Worm (Caenorhabditis elegans) whole organism, L2 larva: ENCODE measurements around the gene F28E10.4.
A peak's percentile ranks its signal among the peaks of the same experiment; 100 is the strongest.

Experiments used
- C34F6.9 ChIP-seq: fragments of 150-350 bp; optimal IDR thresholded peaks from 2 replicates; lab custom pipeline; 2014; ENCODE audit warnings: missing biosample characterization, missing genetic modification characterization
- F13H6.1 ChIP-seq: sonication (generic microtip); optimal IDR thresholded peaks from 2 replicates; lab custom pipeline; 2016; ENCODE audit warnings: missing genetic modification characterization, missing compliant biosample characterization
- R02D3.7 ChIP-seq: fragments of 150-350 bp; optimal IDR thresholded peaks from 2 replicates; lab custom pipeline; 2014; ENCODE audit warnings: missing biosample characterization, missing genetic modification characterization
- Y55F3AM.14 ChIP-seq: fragments of 200-800 bp; sonication (Bioruptor generic); optimal IDR thresholded peaks from 2 replicates; lab custom pipeline; 2018; ENCODE audit warnings: mild to moderate bottlenecking, missing genetic modification characterization, missing compliant biosample characterization
- ama-1 ChIP-seq: fragments of 150-350 bp; optimal IDR thresholded peaks from 2 replicates; lab custom pipeline; 2018; ENCODE audit warnings: inconsistent platforms
- ceh-16 ChIP-seq: fragments of 150-350 bp; optimal IDR thresholded peaks from 2 replicates; lab custom pipeline; 2014; ENCODE audit warnings: missing biosample characterization, missing genetic modification characterization
- crh-2 ChIP-seq: sonication (generic microtip); optimal IDR thresholded peaks from 2 replicates; lab custom pipeline; 2017; ENCODE audit warnings: missing biosample characterization, missing genetic modification characterization
- dmd-4 ChIP-seq: sonication (generic microtip); optimal IDR thresholded peaks from 2 replicates; lab custom pipeline; 2017; ENCODE audit warnings: missing biosample characterization, missing genetic modification characterization
- egl-27 ChIP-seq: sonication (generic microtip); optimal IDR thresholded peaks from 3 replicates; lab custom pipeline; 2017; ENCODE audit warnings: missing biosample characterization, missing genetic modification reagents, missing genetic modification characterization
- elt-1 ChIP-seq: fragments of 150-350 bp; optimal IDR thresholded peaks from 2 replicates; lab custom pipeline; 2014; ENCODE audit warnings: missing biosample characterization, missing genetic modification characterization
- elt-3 ChIP-seq: sonication (generic microtip); optimal IDR thresholded peaks from 2 replicates; lab custom pipeline; 2017; ENCODE audit warnings: missing biosample characterization, missing genetic modification characterization
- fos-1 ChIP-seq: fragments of 150-350 bp; optimal IDR thresholded peaks from 2 replicates; lab custom pipeline; 2014; ENCODE audit warnings: missing biosample characterization, missing genetic modification characterization
- gmeb-1 ChIP-seq: fragments of 150-350 bp; optimal IDR thresholded peaks from 2 replicates; lab custom pipeline; 2014; ENCODE audit warnings: missing biosample characterization, missing genetic modification characterization
- lin-11 ChIP-seq: fragments of 150-350 bp; sonication (generic microtip); optimal IDR thresholded peaks from 2 replicates; lab custom pipeline; 2014; ENCODE audit warnings: missing biosample characterization, missing genetic modification characterization, inconsistent platforms, mixed read lengths
- lin-39 ChIP-seq: fragments of 150-350 bp; optimal IDR thresholded peaks from 2 replicates; lab custom pipeline; 2014; ENCODE audit warnings: missing biosample characterization, missing genetic modification reagents, missing genetic modification characterization
- lsy-2 ChIP-seq, 2 experiments: fragments of 150-350 bp in 1 of 2; sonication (generic microtip) in 1 of 2; optimal IDR thresholded peaks; 2 replicates each; lab custom pipeline; 2014 to 2017; ENCODE audit warnings: missing biosample characterization in 2 of 2, missing genetic modification characterization in 2 of 2
- mab-5 ChIP-seq: fragments of 150-350 bp; optimal IDR thresholded peaks from 2 replicates; lab custom pipeline; 2014; ENCODE audit warnings: missing biosample characterization, missing genetic modification characterization
- mbf-1 ChIP-seq: sonication (generic microtip); optimal IDR thresholded peaks from 2 replicates; lab custom pipeline; 2017; ENCODE audit warnings: missing biosample characterization, missing genetic modification characterization
- mdl-1 ChIP-seq, 2 experiments: fragments of 150-350 bp in 1 of 2; sonication (generic microtip) in 1 of 2; optimal IDR thresholded peaks; 2 replicates each; lab custom pipeline; 2017; ENCODE audit warnings: missing biosample characterization in 2 of 2, missing genetic modification characterization in 2 of 2
- nhr-10 ChIP-seq: sonication (generic microtip); optimal IDR thresholded peaks from 2 replicates; lab custom pipeline; 2017; ENCODE audit warnings: missing biosample characterization, missing genetic modification characterization
- nhr-11 ChIP-seq: fragments of 150-350 bp; optimal IDR thresholded peaks from 2 replicates; lab custom pipeline; 2014; ENCODE audit warnings: missing biosample characterization, missing genetic modification characterization
- nhr-129 ChIP-seq: fragments of 150-350 bp; optimal IDR thresholded peaks from 2 replicates; lab custom pipeline; 2014; ENCODE audit warnings: missing biosample characterization, missing genetic modification characterization
- nhr-21 ChIP-seq: fragments of 150-350 bp; optimal IDR thresholded peaks from 2 replicates; lab custom pipeline; 2014; ENCODE audit warnings: missing biosample characterization, missing genetic modification characterization
- nhr-237 ChIP-seq: fragments of 150-350 bp; optimal IDR thresholded peaks from 2 replicates; lab custom pipeline; 2014; ENCODE audit warnings: missing biosample characterization, missing genetic modification characterization
- nhr-6 ChIP-seq: fragments of 150-350 bp; optimal IDR thresholded peaks from 2 replicates; lab custom pipeline; 2014; ENCODE audit warnings: missing biosample characterization, missing genetic modification characterization
- nhr-77 ChIP-seq: fragments of 150-350 bp; optimal IDR thresholded peaks from 2 replicates; lab custom pipeline; 2014; ENCODE audit warnings: missing biosample characterization, missing genetic modification characterization
- sem-4 ChIP-seq: fragments of 150-350 bp; optimal IDR thresholded peaks from 2 replicates; lab custom pipeline; 2014; ENCODE audit warnings: missing biosample characterization, missing genetic modification reagents, missing genetic modification characterization
- sma-9 ChIP-seq, 2 experiments: fragments of 150-350 bp in 1 of 2; sonication (generic microtip) in 1 of 2; optimal IDR thresholded peaks; 2 replicates each; lab custom pipeline; 2014 to 2016; ENCODE audit warnings: missing genetic modification characterization in 2 of 2, mild to moderate bottlenecking in 1 of 2, missing biosample characterization in 1 of 2, missing compliant biosample characterization in 1 of 2, missing genetic modification reagents in 1 of 2, moderate library complexity in 1 of 2
- unc-39 ChIP-seq: fragments of 150-350 bp; optimal IDR thresholded peaks from 2 replicates; lab custom pipeline; 2014; ENCODE audit warnings: missing biosample characterization, missing genetic modification characterization
- unc-62 ChIP-seq: fragments of 150-350 bp; optimal IDR thresholded peaks from 2 replicates; lab custom pipeline; 2014; ENCODE audit warnings: missing biosample characterization, missing genetic modification reagents, missing genetic modification characterization
- ztf-1 ChIP-seq: fragments of 200-800 bp; sonication (Bioruptor generic); conservative IDR thresholded peaks from 2 replicates; pipeline ENCODE4 v1.3.6; 2022; ENCODE audit warnings: missing genetic modification characterization, missing compliant biosample characterization
- ztf-4 ChIP-seq: fragments of 150-350 bp; optimal IDR thresholded peaks from 2 replicates; lab custom pipeline; 2014; ENCODE audit warnings: missing biosample characterization, missing genetic modification characterization

F28E10.4 gene

ce11 chrIV:4565882-4566281, 1.4 kb downstream of the F28E10.4 start:
- TF ChIP-seq ztf-1 (no peak), nhr-11 (tag; lab: Kevin White, UChicago) (no peak), crh-2 (tag; lab: Kevin White, UChicago) (no peak), nhr-21 (tag; lab: Kevin White, UChicago) (no peak), ama-1 (lab: Kevin White, UChicago) (no peak), sma-9 (GFP tag; optimal IDR thresholded peaks at IDR 0.05; lab: Kevin White, UChicago) (no peak), sma-9 (tag; optimal IDR thresholded peaks at IDR 0.05; lab: Kevin White, UChicago) (no peak), mbf-1 (no peak), lsy-2 (tag; optimal IDR thresholded peaks at IDR 0.05; lab: Kevin White, UChicago) (no peak), mdl-1 (tag; optimal IDR thresholded peaks at IDR 0.05; lab: Kevin White, UChicago) (no peak), fos-1 (tag; lab: Kevin White, UChicago) (no peak), ztf-4 (tag; lab: Kevin White, UChicago) (no peak), nhr-10 (tag; lab: Kevin White, UChicago) (no peak)
- TF ChIP-seq, all 48 proteins: peak for 0

- TF ChIP-seq nhr-129 (tag; lab: Kevin White, UChicago): no peak
- no peak for TF ChIP-seq sem-4
- no peak for TF ChIP-seq nhr-237 (tag; lab: Kevin White, UChicago)
- no peak for TF ChIP-seq fos-1 (tag; lab: Kevin White, UChicago)
- no peak for TF ChIP-seq gmeb-1 (tag; lab: Kevin White, UChicago)
- TF ChIP-seq unc-39 (tag; lab: Kevin White, UChicago): no peak
- no peak for TF ChIP-seq elt-3 (tag; lab: Kevin White, UChicago)
- TF ChIP-seq egl-27 (tag; lab: Kevin White, UChicago): no peak
- TF ChIP-seq R02D3.7 (tag; lab: Kevin White, UChicago): no peak
- TF ChIP-seq ceh-16 (tag; lab: Kevin White, UChicago): no peak
- TF ChIP-seq lin-11 (tag; lab: Kevin White, UChicago): no peak
- TF ChIP-seq lin-39 (tag; lab: Kevin White, UChicago): no peak
- TF ChIP-seq nhr-77 (tag; lab: Kevin White, UChicago): no peak
- TF ChIP-seq mbf-1: no peak
- no peak for TF ChIP-seq mab-5
- TF ChIP-seq dmd-4 (tag; lab: Kevin White, UChicago): no peak
- TF ChIP-seq nhr-6: no peak
- TF ChIP-seq, all 48 proteins: peak for 0
Observed at ce11 chrIV:4564541-4564940, 2.7 kb downstream of the F28E10.4 start.

- peak; percentile 67 for TF ChIP-seq fos-1 (tag; lab: Kevin White, UChicago)
- TF ChIP-seq lin-11 (tag; lab: Kevin White, UChicago): no peak
- no peak for TF ChIP-seq ztf-4 (tag; lab: Kevin White, UChicago)
- peak; percentile 7 for TF ChIP-seq crh-2 (tag; lab: Kevin White, UChicago)
- TF ChIP-seq, all 48 proteins: peak for 2
Observed at ce11 chrIV:4562599-4563116, 4.6 kb downstream of the F28E10.4 start, which contains the start of gene igeg-1. Gene igeg-1, plus strand, starts transcription at chrIV:4562649.

ce11 chrIV:4559160-4559559, 8.1 kb downstream of the F28E10.4 start:
- no peak for TF ChIP-seq Y55F3AM.14 (GFP tag; lab: Kevin White, UChicago)
- no peak for TF ChIP-seq crh-2 (tag; lab: Kevin White, UChicago)
- TF ChIP-seq nhr-6: no peak
- TF ChIP-seq elt-1 (tag; lab: Kevin White, UChicago): no peak
- no peak for TF ChIP-seq nhr-10 (tag; lab: Kevin White, UChicago)
- no peak for TF ChIP-seq C34F6.9 (tag; lab: Kevin White, UChicago)
- no peak for TF ChIP-seq sma-9 (GFP tag; optimal IDR thresholded peaks at IDR 0.05; lab: Kevin White, UChicago)
- TF ChIP-seq sma-9 (tag; optimal IDR thresholded peaks at IDR 0.05; lab: Kevin White, UChicago): no peak
- TF ChIP-seq mab-5: no peak
- TF ChIP-seq fos-1 (tag; lab: Kevin White, UChicago): peak; percentile 67
- no peak for TF ChIP-seq ztf-4 (tag; lab: Kevin White, UChicago)
- no peak for TF ChIP-seq dmd-4 (tag; lab: Kevin White, UChicago)
- no peak for TF ChIP-seq ama-1 (lab: Kevin White, UChicago)
- TF ChIP-seq nhr-237 (tag; lab: Kevin White, UChicago): no peak
- TF ChIP-seq gmeb-1 (tag; lab: Kevin White, UChicago): peak; percentile 14
- TF ChIP-seq, all 48 proteins: peak for 2

ce11 chrIV:4557731-4558130, 9.5 kb downstream of the F28E10.4 start:
- TF ChIP-seq unc-62 (GFP tag; lab: Kevin White, UChicago) (no peak), F13H6.1 (tag; lab: Kevin White, UChicago) (peak; percentile 39), Y55F3AM.14 (GFP tag; lab: Kevin White, UChicago) (no peak), fos-1 (tag; lab: Kevin White, UChicago) (peak; percentile 9), crh-2 (tag; lab: Kevin White, UChicago) (peak; percentile 51), mbf-1 (no peak)
